Worm (Caenorhabditis elegans): ENCODE measurements around the gene cyp-13A10.
A peak's percentile ranks its signal among the peaks of the same experiment; 100 is the strongest.

DNA sequence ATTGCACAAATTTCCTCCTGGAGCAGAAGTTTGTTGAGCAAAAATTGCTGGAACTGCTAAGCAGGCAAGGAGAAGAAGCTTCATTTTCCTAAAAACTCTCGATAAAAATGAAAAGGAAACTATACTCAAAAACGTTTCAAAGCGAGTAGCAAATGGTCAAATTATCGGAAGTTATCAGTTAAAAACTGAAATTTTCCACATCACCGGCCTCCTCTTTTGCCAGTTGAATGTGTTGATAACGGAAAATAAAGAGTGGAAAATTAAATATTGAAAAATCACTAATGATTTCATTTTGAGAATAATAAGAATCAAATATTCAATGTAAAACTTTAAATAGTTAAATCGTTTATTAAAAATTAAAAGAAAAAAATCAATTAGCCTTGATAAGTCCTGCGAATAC, 3.8 kb downstream of the cyp-13A10 start, which contains the start of gene ZK1320.2:
- TF ChIP-seq nhr-77 (tag; optimal IDR thresholded peaks at IDR 0.05): no peak
- TF ChIP-seq mdl-1 (tag; optimal IDR thresholded peaks at IDR 0.05): no peak
- peak; percentile 66 for TF ChIP-seq elt-2 (tag; optimal IDR thresholded peaks at IDR 0.05)
- no peak for TF ChIP-seq ama-1 (optimal IDR thresholded peaks at IDR 0.05)
- no peak for TF ChIP-seq zag-1 (tag; optimal IDR thresholded peaks at IDR 0.05)
- no peak for TF ChIP-seq nhr-12 (tag; optimal IDR thresholded peaks at IDR 0.05)
- TF ChIP-seq pqm-1 (tag; optimal IDR thresholded peaks at IDR 0.05): peak; percentile 42
- TF ChIP-seq ceh-9 (tag; optimal IDR thresholded peaks at IDR 0.05): no peak
- no peak for TF ChIP-seq daf-12 (tag; optimal IDR thresholded peaks at IDR 0.05)

All from whole organism, L3 larva.